Worm (Caenorhabditis elegans) whole organism, L2 larva: ENCODE results near the gene nspb-11.

Source experiments
- ama-1 ChIP-seq: fragments of 150-350 bp; optimal IDR thresholded peaks from 2 replicates; lab custom pipeline; 2018; ENCODE audit warnings: inconsistent platforms
- dmd-4 ChIP-seq: sonication (generic microtip); optimal IDR thresholded peaks from 2 replicates; lab custom pipeline; 2017; ENCODE audit warnings: missing biosample characterization, missing genetic modification characterization
- egl-27 ChIP-seq: sonication (generic microtip); optimal IDR thresholded peaks from 3 replicates; lab custom pipeline; 2017; ENCODE audit warnings: missing biosample characterization, missing genetic modification reagents, missing genetic modification characterization
- lin-13 ChIP-seq: fragments of 150-350 bp; optimal IDR thresholded peaks from 2 replicates; lab custom pipeline; 2014; ENCODE audit warnings: missing biosample characterization, missing genetic modification reagents, missing genetic modification characterization
- lin-39 ChIP-seq: fragments of 150-350 bp; optimal IDR thresholded peaks from 2 replicates; lab custom pipeline; 2014; ENCODE audit warnings: missing biosample characterization, missing genetic modification reagents, missing genetic modification characterization
- lsy-2 ChIP-seq, 2 experiments: fragments of 150-350 bp in 1 of 2; sonication (generic microtip) in 1 of 2; optimal IDR thresholded peaks; 2 replicates each; lab custom pipeline; 2014 to 2017; ENCODE audit warnings: missing biosample characterization in 2 of 2, missing genetic modification characterization in 2 of 2
- mdl-1 ChIP-seq, 2 experiments: fragments of 150-350 bp in 1 of 2; sonication (generic microtip) in 1 of 2; optimal IDR thresholded peaks; 2 replicates each; lab custom pipeline; 2017; ENCODE audit warnings: missing biosample characterization in 2 of 2, missing genetic modification characterization in 2 of 2
- nhr-129 ChIP-seq: fragments of 150-350 bp; optimal IDR thresholded peaks from 2 replicates; lab custom pipeline; 2014; ENCODE audit warnings: missing biosample characterization, missing genetic modification characterization
- nhr-21 ChIP-seq: fragments of 150-350 bp; optimal IDR thresholded peaks from 2 replicates; lab custom pipeline; 2014; ENCODE audit warnings: missing biosample characterization, missing genetic modification characterization
- skn-1 ChIP-seq: sonication (generic microtip); optimal IDR thresholded peaks from 2 replicates; lab custom pipeline; 2017; ENCODE audit warnings: missing biosample characterization, missing genetic modification characterization
- snpc-4 ChIP-seq: fragments of 150-350 bp; optimal IDR thresholded peaks from 2 replicates; lab custom pipeline; 2014; ENCODE audit warnings: missing biosample characterization, missing genetic modification characterization

DNA sequence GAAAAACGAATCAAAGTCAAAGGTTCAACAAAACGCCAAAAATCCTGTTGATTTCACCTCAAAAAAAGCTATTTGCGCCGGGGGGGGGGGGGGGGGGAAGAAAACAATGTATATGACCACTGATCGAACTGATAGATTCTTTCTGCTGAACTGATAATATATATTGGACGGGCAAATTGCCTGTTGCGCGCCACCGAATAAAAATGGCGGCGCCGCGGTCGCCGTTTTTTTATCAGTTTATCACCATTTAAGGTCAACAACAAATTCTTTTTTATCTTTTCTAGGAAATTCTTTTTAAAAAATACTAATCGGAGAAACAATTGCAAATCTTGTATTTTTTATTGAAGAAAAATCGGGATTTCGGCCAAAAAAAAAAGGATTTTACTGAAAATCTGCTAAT, 27.4 kb upstream of the nspb-11 start:
- TF ChIP-seq ama-1 (lab: Kevin White, UChicago) (no peak), skn-1 (no peak), mdl-1 (tag; optimal IDR thresholded peaks at IDR 0.05; lab: Kevin White, UChicago) (no peak), egl-27 (tag; lab: Kevin White, UChicago) (no peak), nhr-21 (no peak), lin-39 (tag; lab: Kevin White, UChicago) (no peak), snpc-4 (tag; lab: Kevin White, UChicago) (no peak), lin-13 (no peak), nhr-129 (tag; lab: Kevin White, UChicago) (no peak), dmd-4 (tag; lab: Kevin White, UChicago) (no peak), lsy-2 (tag; optimal IDR thresholded peaks at IDR 0.05; lab: Kevin White, UChicago) (no peak)
